Worm (Caenorhabditis elegans) whole organism, young adult: ENCODE results near the gene ent-4.

ENCODE experiments used
- B0035.1 ChIP-seq: sonication (generic microtip); optimal IDR thresholded peaks from 2 replicates; lab custom pipeline; 2016; ENCODE audit warnings: missing genetic modification characterization, mild to moderate bottlenecking, missing compliant biosample characterization, missing genotype, missing genetic modification reagents
- B0261.1 ChIP-seq: sonication (generic microtip); optimal IDR thresholded peaks from 2 replicates; lab custom pipeline; 2016; ENCODE audit warnings: mild to moderate bottlenecking, missing genetic modification characterization, moderate library complexity, missing compliant biosample characterization
- F57A8.1 ChIP-seq: fragments of 200-800 bp; sonication (Bioruptor generic); optimal IDR thresholded peaks from 2 replicates; lab custom pipeline; 2018; ENCODE audit warnings: mild to moderate bottlenecking, missing genetic modification characterization, moderate library complexity, missing compliant biosample characterization
- F57C9.4 ChIP-seq: sonication (generic microtip); optimal IDR thresholded peaks from 2 replicates; lab custom pipeline; 2017; ENCODE audit warnings: mild to moderate bottlenecking, missing genetic modification characterization, missing compliant biosample characterization
- K12H6.12 ChIP-seq: fragments of 200-800 bp; sonication (Bioruptor generic); optimal IDR thresholded peaks from 2 replicates; lab custom pipeline; 2018; ENCODE audit warnings: mild to moderate bottlenecking, missing genetic modification characterization, missing compliant biosample characterization
- T07F8.4 ChIP-seq: sonication (generic microtip); optimal IDR thresholded peaks from 2 replicates; lab custom pipeline; 2016; ENCODE audit warnings: mild to moderate bottlenecking, missing genetic modification characterization, moderate library complexity, missing compliant biosample characterization
- Y67H2A.10 ChIP-seq: fragments of 200-800 bp; sonication (Bioruptor generic); conservative IDR thresholded peaks from 2 replicates; pipeline ENCODE4 v1.3.6; 2022; ENCODE audit warnings: missing genetic modification reagents, missing genetic modification characterization, missing compliant biosample characterization
- Y79H2A.3 ChIP-seq: fragments of 200-800 bp; sonication (Bioruptor generic); conservative IDR thresholded peaks from 2 replicates; pipeline ENCODE4 v1.3.6; 2022; ENCODE audit warnings: missing genetic modification reagents, missing genetic modification characterization, missing compliant biosample characterization
- Y95B8A.8 ChIP-seq: fragments of 200-800 bp; sonication (Bioruptor generic); IDR thresholded peaks from 2 replicates; pipeline ENCODE4 v1.3.6; 2022; ENCODE audit warnings: missing genetic modification reagents, missing genetic modification characterization, missing compliant biosample characterization
- athp-1 ChIP-seq: sonication (generic microtip); optimal IDR thresholded peaks from 2 replicates; lab custom pipeline; 2017; ENCODE audit warnings: mild to moderate bottlenecking, missing genetic modification characterization, missing compliant biosample characterization
- attf-3 ChIP-seq: fragments of 200-800 bp; sonication (Bioruptor generic); conservative IDR thresholded peaks from 2 replicates; pipeline ENCODE4 v1.3.6; 2022; ENCODE audit warnings: missing genetic modification reagents, missing genetic modification characterization, missing compliant biosample characterization
- attf-6 ChIP-seq: fragments of 200-800 bp; sonication (Bioruptor generic); IDR thresholded peaks from 2 replicates; pipeline ENCODE4 v1.3.6; 2022; ENCODE audit warnings: missing genetic modification reagents, missing genetic modification characterization, missing compliant biosample characterization
- bed-2 ChIP-seq: fragments of 200-800 bp; sonication (Bioruptor generic); IDR thresholded peaks from 2 replicates; pipeline ENCODE4 v1.3.6; 2022; ENCODE audit warnings: missing genetic modification reagents, missing genetic modification characterization, missing compliant biosample characterization
- cebp-2 ChIP-seq: fragments of 200-800 bp; sonication (Bioruptor generic); IDR thresholded peaks from 2 replicates; pipeline ENCODE4 v1.3.6; 2022; ENCODE audit warnings: missing genetic modification characterization, missing compliant biosample characterization
- ceh-27 ChIP-seq: fragments of 200-800 bp; sonication (Bioruptor generic); optimal IDR thresholded peaks from 2 replicates; lab custom pipeline; 2018; ENCODE audit warnings: mild to moderate bottlenecking, missing genetic modification characterization, moderate library complexity, missing compliant biosample characterization
- ceh-79 ChIP-seq: sonication (generic microtip); optimal IDR thresholded peaks from 2 replicates; lab custom pipeline; 2017; ENCODE audit warnings: mild to moderate bottlenecking, missing genetic modification characterization, missing compliant biosample characterization
- efl-1 ChIP-seq: fragments of 150-350 bp; optimal IDR thresholded peaks from 2 replicates; lab custom pipeline; 2014; ENCODE audit warnings: missing biosample characterization, missing genetic modification reagents, missing genetic modification characterization
- egl-18 ChIP-seq: fragments of 200-800 bp; sonication (Bioruptor generic); IDR thresholded peaks from 2 replicates; pipeline ENCODE4 v1.3.6; 2022; ENCODE audit warnings: missing genetic modification reagents, missing genetic modification characterization, missing compliant biosample characterization
- ekl-4 ChIP-seq: fragments of 200-800 bp; sonication (Bioruptor generic); IDR thresholded peaks from 2 replicates; pipeline ENCODE4 v1.3.6; 2022; ENCODE audit warnings: missing genetic modification reagents, missing genetic modification characterization, missing compliant biosample characterization
- him-1 ChIP-seq: sonication (generic microtip); optimal IDR thresholded peaks from 2 replicates; lab custom pipeline; 2016; ENCODE audit warnings: missing genotype, missing genetic modification reagents, missing genetic modification characterization, missing compliant biosample characterization
- hlh-12 ChIP-seq: sonication (generic microtip); optimal IDR thresholded peaks from 2 replicates; lab custom pipeline; 2016; ENCODE audit warnings: missing genetic modification characterization, missing compliant biosample characterization
- hmg-1.2 ChIP-seq: fragments of 200-800 bp; sonication (Bioruptor generic); IDR thresholded peaks from 2 replicates; pipeline ENCODE4 v1.3.6; 2022; ENCODE audit warnings: missing genetic modification reagents, missing genetic modification characterization, missing compliant biosample characterization
- let-526 ChIP-seq: fragments of 200-800 bp; sonication (Bioruptor generic); IDR thresholded peaks from 2 replicates; pipeline ENCODE4 v1.3.6; 2022; ENCODE audit warnings: missing genetic modification reagents, missing genetic modification characterization, missing compliant biosample characterization
- lin-35 ChIP-seq, 3 experiments: fragments of 150-350 bp in 2 of 3; sonication (generic microtip) in 1 of 3; optimal IDR thresholded peaks; 2 replicates each; lab custom pipeline; 2014 to 2018; ENCODE audit warnings: missing biosample characterization in 3 of 3, missing genetic modification characterization in 3 of 3, missing genetic modification reagents in 3 of 3
- lin-40 ChIP-seq: sonication (generic microtip); optimal IDR thresholded peaks from 2 replicates; lab custom pipeline; 2016; ENCODE audit warnings: missing genetic modification characterization, mild to moderate bottlenecking, missing compliant biosample characterization, missing genotype, missing genetic modification reagents
- lin-54 ChIP-seq: fragments of 200-800 bp; sonication (Bioruptor generic); optimal IDR thresholded peaks from 2 replicates; lab custom pipeline; 2018; ENCODE audit warnings: mild to moderate bottlenecking, missing genetic modification characterization, missing compliant biosample characterization
- lsl-1 ChIP-seq: fragments of 200-800 bp; sonication (Bioruptor generic); optimal IDR thresholded peaks from 2 replicates; lab custom pipeline; 2018; ENCODE audit warnings: mild to moderate bottlenecking, missing genetic modification characterization, moderate library complexity, missing compliant biosample characterization
- madf-10 ChIP-seq: sonication (generic microtip); optimal IDR thresholded peaks from 2 replicates; lab custom pipeline; 2016; ENCODE audit warnings: mild to moderate bottlenecking, missing genetic modification characterization, missing compliant biosample characterization
- madf-3 ChIP-seq: fragments of 200-800 bp; sonication (Bioruptor generic); IDR thresholded peaks from 2 replicates; pipeline ENCODE4 v1.3.6; 2022; ENCODE audit warnings: missing genetic modification reagents, missing genetic modification characterization, missing compliant biosample characterization
- nfyb-1 ChIP-seq: fragments of 200-800 bp; sonication (Bioruptor generic); IDR thresholded peaks from 2 replicates; pipeline ENCODE4 v1.3.6; 2022; ENCODE audit warnings: missing genetic modification reagents, missing genetic modification characterization, missing compliant biosample characterization
- nhr-120 ChIP-seq: fragments of 200-800 bp; sonication (Bioruptor generic); IDR thresholded peaks from 2 replicates; pipeline ENCODE4 v1.3.6; 2022; ENCODE audit warnings: missing genetic modification characterization, missing compliant biosample characterization
- nhr-80 ChIP-seq: sonication (generic microtip); optimal IDR thresholded peaks from 2 replicates; lab custom pipeline; 2016; ENCODE audit warnings: missing genetic modification characterization, missing compliant biosample characterization
- pbrm-1 ChIP-seq: fragments of 200-800 bp; sonication (Bioruptor generic); IDR thresholded peaks from 2 replicates; pipeline ENCODE4 v1.3.6; 2022; ENCODE audit warnings: missing genetic modification reagents, missing genetic modification characterization, missing compliant biosample characterization
- rcor-1 ChIP-seq: fragments of 200-800 bp; sonication (Bioruptor generic); IDR thresholded peaks from 2 replicates; pipeline ENCODE4 v1.3.6; 2022; ENCODE audit warnings: missing genetic modification reagents, missing genetic modification characterization, missing compliant biosample characterization
- repo-1 ChIP-seq: sonication (generic microtip); optimal IDR thresholded peaks from 2 replicates; lab custom pipeline; 2017; ENCODE audit warnings: mild to moderate bottlenecking, missing genetic modification characterization, missing compliant biosample characterization
- snpc-4 ChIP-seq, 5 experiments: fragments of 150-350 bp in 1 of 5; sonication (generic microtip) in 4 of 5; optimal IDR thresholded peaks; 2 replicates each; lab custom pipeline; 2014 to 2018; ENCODE audit warnings: missing genetic modification characterization in 5 of 5, missing biosample characterization in 3 of 5, antibody characterized with exemption in 2 of 5, mild to moderate bottlenecking in 2 of 5, missing compliant biosample characterization in 2 of 5, missing genotype in 2 of 5, moderate library complexity in 2 of 5, missing genetic modification reagents in 1 of 5
- sptf-2 ChIP-seq: fragments of 200-800 bp; sonication (Bioruptor generic); optimal IDR thresholded peaks from 2 replicates; lab custom pipeline; 2018; ENCODE audit warnings: mild to moderate bottlenecking, missing genetic modification characterization, missing compliant biosample characterization
- tbx-9 ChIP-seq: sonication (generic microtip); optimal IDR thresholded peaks from 2 replicates; lab custom pipeline; 2016; ENCODE audit warnings: borderline replicate concordance, missing genetic modification characterization, inconsistent platforms, missing compliant biosample characterization
- unc-130 ChIP-seq: sonication (generic microtip); optimal IDR thresholded peaks from 2 replicates; lab custom pipeline; 2016; ENCODE audit warnings: missing genetic modification reagents, missing genetic modification characterization, missing compliant biosample characterization
- unc-62 ChIP-seq: fragments of 150-350 bp; optimal IDR thresholded peaks from 2 replicates; lab custom pipeline; 2014; ENCODE audit warnings: missing biosample characterization, missing genetic modification reagents, missing genetic modification characterization
- xnd-1 ChIP-seq: sonication (generic microtip); optimal IDR thresholded peaks from 2 replicates; lab custom pipeline; 2016; ENCODE audit warnings: missing genotype, missing genetic modification reagents, missing genetic modification characterization, missing compliant biosample characterization
- ztf-25 ChIP-seq: fragments of 200-800 bp; sonication (Bioruptor generic); IDR thresholded peaks from 2 replicates; pipeline ENCODE4 v1.3.6; 2022; ENCODE audit warnings: missing genetic modification reagents, missing genetic modification characterization, missing compliant biosample characterization

Gene ent-4

ce11 chrIV:13716279-13716678, 10.5 kb upstream of the ent-4 start, which contains the start of gene C47A4.1:
Gene C47A4.1 (minus strand): TSS chrIV:13716379.
- TF ChIP-seq let-526 (GFP tag; lab: Robert Waterston, UW): no peak
- TF ChIP-seq lin-54 (GFP tag; lab: Kevin White, UChicago): no peak
- TF ChIP-seq B0035.1: no peak
- no peak for TF ChIP-seq cebp-2
- TF ChIP-seq athp-1 (tag; lab: Kevin White, UChicago): no peak
- no peak for TF ChIP-seq lsl-1
- TF ChIP-seq repo-1 (tag; lab: Kevin White, UChicago): no peak
- no peak for TF ChIP-seq bed-2 (GFP tag; lab: Robert Waterston, UW)
- no peak for TF ChIP-seq unc-130 (GFP tag; lab: Kevin White, UChicago)

- TF ChIP-seq sptf-2 (GFP tag; lab: Kevin White, UChicago) (no peak), unc-62 (GFP tag; lab: Kevin White, UChicago) (peak; percentile 94), attf-6 (GFP tag; lab: Robert Waterston, UW) (peak; percentile 44; the same call in 1 of the 2 replicates)
Measured at ce11 chrIV:13716735-13717134, 10.0 kb upstream of the ent-4 start.

- TF ChIP-seq unc-62 (GFP tag; lab: Kevin White, UChicago) (peak; percentile 94), B0035.1 (no peak)
Measured at ce11 chrIV:13718918-13719317, 7.8 kb upstream of the ent-4 start.

ce11 chrIV:13721000-13721399, 5.7 kb upstream of the ent-4 start:
- no peak for TF ChIP-seq nfyb-1
- no peak for TF ChIP-seq ztf-25
- no peak for TF ChIP-seq ekl-4 (GFP tag; lab: Robert Waterston, UW)
- TF ChIP-seq T07F8.4 (tag; lab: Kevin White, UChicago): no peak
- TF ChIP-seq Y67H2A.10 (GFP tag; lab: Robert Waterston, UW): no peak
- no peak for TF ChIP-seq efl-1 (GFP tag; lab: Kevin White, UChicago)
- no peak for TF ChIP-seq hmg-1.2 (GFP tag; lab: Robert Waterston, UW)
- no peak for TF ChIP-seq nhr-80 (tag; lab: Kevin White, UChicago)
- no peak for TF ChIP-seq attf-3
- TF ChIP-seq, all 124 proteins: peak for 0

ce11 chrIV:13725201-13725600, 1.5 kb upstream of the ent-4 start:
- no peak for TF ChIP-seq nfyb-1
- TF ChIP-seq rcor-1 (GFP tag; lab: Robert Waterston, UW): no peak
- TF ChIP-seq Y95B8A.8: no peak
- no peak for TF ChIP-seq lsl-1
- TF ChIP-seq F57C9.4 (tag; lab: Kevin White, UChicago): no peak
- TF ChIP-seq sptf-2 (GFP tag; lab: Kevin White, UChicago): peak; percentile 80
- TF ChIP-seq nhr-120 (GFP tag; lab: Robert Waterston, UW): no peak
- no peak for TF ChIP-seq unc-130 (GFP tag; lab: Kevin White, UChicago)
- TF ChIP-seq ceh-27 (GFP tag; lab: Kevin White, UChicago): no peak
- no peak for TF ChIP-seq bed-2 (GFP tag; lab: Robert Waterston, UW)
- no peak for TF ChIP-seq him-1 (tag; lab: Kevin White, UChicago)
- no peak for TF ChIP-seq snpc-4 (GFP tag; optimal IDR thresholded peaks at IDR 0.05; lab: Kevin White, UChicago)
- TF ChIP-seq snpc-4 (tag; optimal IDR thresholded peaks at IDR 0.05; lab: Kevin White, UChicago): peak in 2 of 4 experiments; percentile 16 to 18
- no peak for TF ChIP-seq ztf-25
- no peak for TF ChIP-seq egl-18
- TF ChIP-seq madf-3 (GFP tag; lab: Robert Waterston, UW): no peak
- TF ChIP-seq lin-35 (GFP tag; optimal IDR thresholded peaks at IDR 0.05; lab: Kevin White, UChicago): no peak
- no peak for TF ChIP-seq K12H6.12 (tag; lab: Kevin White, UChicago)
- no peak for TF ChIP-seq pbrm-1 (GFP tag; lab: Robert Waterston, UW)
- TF ChIP-seq hlh-12 (tag; lab: Kevin White, UChicago): no peak
- TF ChIP-seq B0261.1: no peak
- no peak for TF ChIP-seq attf-6 (GFP tag; lab: Robert Waterston, UW)
- no peak for TF ChIP-seq Y79H2A.3 (GFP tag; lab: Robert Waterston, UW)
- no peak for TF ChIP-seq lin-40
- no peak for TF ChIP-seq ceh-79 (tag; lab: Kevin White, UChicago)
- TF ChIP-seq F57A8.1: no peak
- TF ChIP-seq xnd-1 (tag; lab: Kevin White, UChicago): no peak
- no peak for TF ChIP-seq tbx-9 (tag; lab: Kevin White, UChicago)
- peak; percentile 30 for TF ChIP-seq madf-10 (tag; lab: Kevin White, UChicago)
